Fruit fly (Drosophila melanogaster) whole organism, adult: ENCODE results near the gene TwdlW.

Source experiments
- CG1620 ChIP-seq: fragments of 200-800 bp; sonication (Bioruptor generic); optimal IDR thresholded peaks from 2 replicates; lab custom pipeline; 2016; ENCODE audit warnings: missing biosample characterization, missing genetic modification characterization
- CG33017 ChIP-seq: fragments of 200-800 bp; sonication (Bioruptor generic); optimal IDR thresholded peaks from 2 replicates; lab custom pipeline; 2018; ENCODE audit warnings: missing biosample characterization, mild to moderate bottlenecking, missing genetic modification characterization, moderate library complexity
- CG7045 ChIP-seq: fragments of 200-800 bp; sonication (Bioruptor generic); optimal IDR thresholded peaks from 2 replicates; lab custom pipeline; 2017; ENCODE audit warnings: missing biosample characterization, mild to moderate bottlenecking, missing genetic modification characterization
- Crg-1 ChIP-seq: fragments of 200-800 bp; sonication (Bioruptor generic); optimal IDR thresholded peaks from 2 replicates; lab custom pipeline; 2016; ENCODE audit warnings: missing biosample characterization, missing genetic modification characterization
- Hr96 ChIP-seq: fragments of 200-800 bp; sonication (Bioruptor generic); optimal IDR thresholded peaks from 2 replicates; lab custom pipeline; 2016; ENCODE audit warnings: missing biosample characterization, missing genetic modification characterization
- bab1 ChIP-seq: fragments of 200-800 bp; sonication (Bioruptor generic); optimal IDR thresholded peaks from 3 replicates; lab custom pipeline; 2019; ENCODE audit warnings: missing biosample characterization, mild to moderate bottlenecking, missing genetic modification characterization, moderate library complexity
- cnc ChIP-seq, 2 experiments: fragments of >200 bp; optimal IDR thresholded peaks; 2 replicates each; lab custom pipeline; 2017
- kay ChIP-seq: fragments of 200-800 bp; sonication (Bioruptor generic); peaks from one replicate; lab custom pipeline; 2016; ENCODE audit warnings: missing biosample characterization, missing genetic modification characterization, borderline replicate concordance
- pad ChIP-seq: fragments of 200-800 bp; sonication (Bioruptor generic); optimal IDR thresholded peaks from 3 replicates; lab custom pipeline; 2017; ENCODE audit warnings: missing biosample characterization, missing genetic modification characterization, mild to moderate bottlenecking, moderate library complexity, missing genetic modification reagents
- tj ChIP-seq: fragments of 200-800 bp; sonication (Bioruptor generic); optimal IDR thresholded peaks from 3 replicates; lab custom pipeline; 2017; ENCODE audit warnings: missing biosample characterization, mild to moderate bottlenecking, missing genetic modification characterization, moderate library complexity

DNA sequence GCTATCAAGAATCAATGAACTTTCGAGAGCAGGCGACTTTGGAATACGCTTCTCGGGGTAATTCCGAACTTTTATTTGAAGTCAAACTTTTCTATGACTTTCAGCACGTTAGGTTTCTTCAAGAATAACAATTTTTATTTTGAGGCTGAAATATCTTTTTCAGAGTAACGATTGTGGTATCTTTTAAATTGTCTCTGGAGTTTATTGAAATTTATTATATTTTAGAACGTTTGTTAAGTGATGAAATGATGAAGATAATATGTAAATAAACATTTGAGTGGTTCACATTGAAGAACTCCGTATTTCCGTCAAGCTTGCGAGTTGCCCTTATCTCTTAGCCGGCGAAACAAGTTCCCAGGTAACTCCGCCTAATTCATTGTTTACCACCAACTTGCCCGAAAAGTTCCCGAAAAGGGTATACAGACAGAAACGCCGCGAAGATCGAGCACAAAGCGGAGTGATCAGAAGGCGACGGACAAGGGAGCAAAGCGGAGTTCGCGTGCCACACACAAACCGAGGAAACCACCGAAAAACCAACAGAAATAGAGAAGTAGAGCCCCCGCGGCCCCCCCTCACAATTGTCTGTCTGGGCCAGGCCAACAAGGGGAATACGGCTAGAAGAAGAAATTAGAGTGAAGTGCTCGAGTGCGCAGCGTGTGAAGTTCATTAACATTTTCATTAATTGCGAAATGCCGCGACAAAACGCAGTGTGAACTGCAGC lies 24.4 kb downstream of the TwdlW start:
- TF ChIP-seq kay (GFP tag; lab: Kevin White, UChicago), result no peak
- no peak for TF ChIP-seq Crg-1
- TF ChIP-seq tj (GFP tag; lab: Kevin White, UChicago), result no peak
- no peak for TF ChIP-seq CG33017 (tag; lab: Kevin White, UChicago)
- TF ChIP-seq CG7045 (GFP tag; lab: Kevin White, UChicago), result no peak
- TF ChIP-seq cnc (optimal IDR thresholded peaks at IDR 0.05; lab: Kevin White, UChicago), result no peak
- no peak for TF ChIP-seq bab1 (GFP tag; lab: Kevin White, UChicago)
- TF ChIP-seq CG1620 (GFP tag; lab: Kevin White, UChicago), result no peak
- TF ChIP-seq pad (GFP tag; lab: Kevin White, UChicago), result no peak
- no peak for TF ChIP-seq Hr96 (GFP tag; lab: Kevin White, UChicago)
